Fruit fly (Drosophila melanogaster): ENCODE results near the gene CG42331.

Gene CG42331

DNA sequence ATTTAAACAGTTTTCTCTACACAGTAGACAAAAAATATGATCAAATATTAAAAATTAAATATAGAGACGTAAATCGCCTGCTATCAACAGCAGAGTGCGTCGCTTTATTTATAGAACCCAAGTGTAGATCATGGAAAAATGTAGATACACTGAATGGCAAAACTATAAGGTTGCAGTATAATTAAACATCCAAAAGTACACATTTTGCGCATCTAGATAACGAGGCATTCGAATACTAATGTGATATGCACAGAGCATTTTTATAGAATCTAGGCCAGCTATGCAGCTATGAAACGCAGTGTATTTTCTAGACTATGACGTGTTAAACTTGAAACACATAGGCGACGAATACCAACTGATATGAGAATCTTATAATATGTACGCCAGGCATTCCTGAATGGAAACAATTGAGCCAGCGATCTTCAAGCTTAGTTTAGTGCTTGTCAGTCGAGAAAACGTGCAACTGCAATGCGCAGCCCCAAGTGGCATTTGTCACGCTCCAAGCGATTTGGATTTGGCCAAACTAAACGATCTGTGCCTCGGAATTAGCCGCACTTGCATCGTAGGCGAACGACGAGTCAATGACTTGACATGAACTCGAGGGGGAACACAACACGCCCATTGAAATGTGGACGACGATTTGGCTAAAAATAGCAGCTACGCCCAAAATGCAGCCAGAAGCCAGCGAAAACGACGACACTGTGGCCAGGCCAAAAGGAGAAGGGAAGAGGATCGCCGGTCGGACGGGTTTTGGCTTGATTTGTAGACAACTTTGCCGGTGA is 39.1 kb downstream of the CG42331 start (continued):
- TF ChIP-seq pho (GFP tag; optimal IDR thresholded peaks at IDR 0.05) (peak; percentile 76), Hr3 (GFP tag; optimal IDR thresholded peaks at IDR 0.05) (peak; percentile 87), hb (GFP tag; IDR thresholded peaks at IDR 0.05; ENCODE audit: partially characterized antibody) (no peak), CTCF (GFP tag; optimal IDR thresholded peaks at IDR 0.05) (peak; percentile 42), CG17568 (GFP tag; optimal IDR thresholded peaks at IDR 0.05) (peak; percentile 85), tio (GFP tag; optimal IDR thresholded peaks at IDR 0.05) (peak; percentile 79), Drgx (GFP tag; IDR thresholded peaks at IDR 0.05) (peak; percentile 95), tgo (GFP tag; IDR thresholded peaks at IDR 0.05) (peak; percentile 83), Max (GFP tag; optimal IDR thresholded peaks at IDR 0.05) (peak; percentile 73), CG11398 (GFP tag; optimal IDR thresholded peaks at IDR 0.05) (peak; percentile 71), gcm (GFP tag; optimal IDR thresholded peaks at IDR 0.05) (peak; percentile 82), psq (GFP tag; optimal IDR thresholded peaks at IDR 0.05) (peak; percentile 31), gsb-n (tag; optimal IDR thresholded peaks at IDR 0.05) (peak; percentile 65), chm (GFP tag; IDR thresholded peaks at IDR 0.05) (peak; percentile 90), Adf1 (GFP tag; IDR thresholded peaks at IDR 0.05) (peak; percentile 65), CG17328 (GFP tag; IDR thresholded peaks at IDR 0.05) (peak; percentile 86), sim (GFP tag; IDR thresholded peaks at IDR 0.05) (0 out of 2 replicates have a peak, but pooled peaks have one; percentile 12), CG8359 (GFP tag; optimal IDR thresholded peaks at IDR 0.05; ENCODE audit: borderline replicate concordance) (no peak), sisA (GFP tag; IDR thresholded peaks at IDR 0.05) (peak; percentile 87), stwl (tag; optimal IDR thresholded peaks at IDR 0.05) (no peak), CG7271 (tag; optimal IDR thresholded peaks at IDR 0.05) (no peak), Poxn (GFP tag; IDR thresholded peaks at IDR 0.05) (peak; percentile 60; the same call in 1 of the 2 replicates), dmrt99B (tag; optimal IDR thresholded peaks at IDR 0.05) (no peak), CG7839 (tag; optimal IDR thresholded peaks at IDR 0.05) (peak; percentile 92), croc (GFP tag; conservative IDR thresholded peaks at IDR 0.05) (peak; percentile 58; the same call in 2 of the 3 replicates), CG18599 (GFP tag; optimal IDR thresholded peaks at IDR 0.05) (peak; percentile 93), ATbp (GFP tag; optimal IDR thresholded peaks at IDR 0.05) (peak; percentile 78), fd96Cb (tag; optimal IDR thresholded peaks at IDR 0.05) (peak; percentile 88), salm (tag; optimal IDR thresholded peaks at IDR 0.05) (peak; percentile 85), yki (optimal IDR thresholded peaks at IDR 0.05) (no peak), grn (GFP tag; optimal IDR thresholded peaks at IDR 0.05) (peak; percentile 10), mirr (GFP tag; optimal IDR thresholded peaks at IDR 0.05) (peak; percentile 92), Lim3 (GFP tag; IDR thresholded peaks at IDR 0.05) (peak; percentile 47; the same call in 1 of the 2 replicates), CG6683 (GFP tag; optimal IDR thresholded peaks at IDR 0.05) (peak; percentile 70), Pdp1 (GFP tag; optimal IDR thresholded peaks at IDR 0.05) (peak; percentile 77 to 84), dmrt11E (tag; optimal IDR thresholded peaks at IDR 0.05) (peak; percentile 40), onecut (GFP tag; IDR thresholded peaks at IDR 0.05) (peak; percentile 73), Atf6 (GFP tag; IDR thresholded peaks at IDR 0.05) (peak; percentile 94), Kr (GFP tag; optimal IDR thresholded peaks at IDR 0.05) (no peak), h (optimal IDR thresholded peaks at IDR 0.05) (no peak), ems (GFP tag; optimal IDR thresholded peaks at IDR 0.05) (peak; percentile 93), CG16779 (GFP tag; IDR thresholded peaks at IDR 0.05) (peak; percentile 78), usp (GFP tag; optimal IDR thresholded peaks at IDR 0.05) (no peak), CG7928 (GFP tag; optimal IDR thresholded peaks at IDR 0.05) (peak; percentile 69), CG17186 (GFP tag; optimal IDR thresholded peaks at IDR 0.05) (peak; percentile 33), schlank (tag; optimal IDR thresholded peaks at IDR 0.05) (peak; percentile 91), dysf (GFP tag; IDR thresholded peaks at IDR 0.05) (peak; percentile 93), hkb (optimal IDR thresholded peaks at IDR 0.05) (no peak), hkb (GFP tag; IDR thresholded peaks at IDR 0.05) (peak; percentile 92), maf-S (GFP tag; optimal IDR thresholded peaks at IDR 0.05) (peak; percentile 80), CG9727 (GFP tag; optimal IDR thresholded peaks at IDR 0.05) (peak; percentile 71)
